Fruit fly (Drosophila melanogaster) whole organism, pupa: ENCODE data around the gene Pex23.

Experiments used
- CG10348 ChIP-seq: fragments of 200-800 bp; sonication (Bioruptor generic); IDR thresholded peaks from 2 replicates; pipeline ENCODE4 v1.3.6; 2022; ENCODE audit warnings: missing biosample characterization, missing genetic modification characterization
- CG12605 ChIP-seq: fragments of 200-800 bp; sonication (Bioruptor generic); IDR thresholded peaks from 2 replicates; pipeline ENCODE4 v1.3.6; 2022; ENCODE audit warnings: missing biosample characterization, missing genetic modification characterization
- CG13204 ChIP-seq: fragments of 200-800 bp; sonication (Bioruptor generic); optimal IDR thresholded peaks from 2 replicates; lab custom pipeline; 2018; ENCODE audit warnings: missing biosample characterization, mild to moderate bottlenecking, missing genetic modification characterization, moderate library complexity
- CG14655 ChIP-seq: fragments of 200-800 bp; sonication (Bioruptor generic); optimal IDR thresholded peaks from 3 replicates; lab custom pipeline; 2017; ENCODE audit warnings: mild to moderate bottlenecking, missing biosample characterization, missing genetic modification reagents, missing genetic modification characterization
- CG15710 ChIP-seq: fragments of 200-800 bp; sonication (Bioruptor generic); optimal IDR thresholded peaks from 2 replicates; lab custom pipeline; 2018; ENCODE audit warnings: missing biosample characterization, mild to moderate bottlenecking, missing genetic modification characterization, moderate library complexity
- CG17806 ChIP-seq: fragments of 200-800 bp; sonication (Bioruptor generic); optimal IDR thresholded peaks from 2 replicates; lab custom pipeline; 2018; ENCODE audit warnings: missing biosample characterization, mild to moderate bottlenecking, missing genetic modification characterization, moderate library complexity
- CG32121 ChIP-seq: fragments of 200-800 bp; sonication (Bioruptor generic); IDR thresholded peaks from 2 replicates; pipeline ENCODE4 v1.3.6; 2022; ENCODE audit warnings: missing biosample characterization, missing genetic modification characterization
- CG34367 ChIP-seq: fragments of 200-800 bp; sonication (Bioruptor generic); optimal IDR thresholded peaks from 2 replicates; lab custom pipeline; 2018; ENCODE audit warnings: missing biosample characterization, mild to moderate bottlenecking, missing genetic modification characterization
- CG4496 ChIP-seq: fragments of 200-800 bp; sonication (Bioruptor generic); IDR thresholded peaks from 3 replicates; pipeline ENCODE4 v1.3.6; 2022; ENCODE audit warnings: missing biosample characterization, missing genetic modification characterization
- CG8159 ChIP-seq: fragments of 200-800 bp; sonication (Bioruptor generic); optimal IDR thresholded peaks from 3 replicates; lab custom pipeline; 2018; ENCODE audit warnings: missing biosample characterization, mild to moderate bottlenecking, missing genetic modification characterization, moderate library complexity
- CG8301 ChIP-seq: fragments of 200-800 bp; sonication (Bioruptor generic); optimal IDR thresholded peaks from 2 replicates; lab custom pipeline; 2018; ENCODE audit warnings: missing biosample characterization, mild to moderate bottlenecking, missing genetic modification characterization
- CG9948 ChIP-seq: fragments of 200-800 bp; sonication (Bioruptor generic); optimal IDR thresholded peaks from 2 replicates; lab custom pipeline; 2018; ENCODE audit warnings: missing biosample characterization, mild to moderate bottlenecking, missing genetic modification characterization, moderate library complexity
- D1 ChIP-seq: fragments of 200-800 bp; sonication (Bioruptor generic); optimal IDR thresholded peaks from 2 replicates; lab custom pipeline; 2018; ENCODE audit warnings: missing biosample characterization, mild to moderate bottlenecking, missing genetic modification characterization, moderate library complexity
- EcR ChIP-seq: fragments of 200-800 bp; sonication (Bioruptor generic); optimal IDR thresholded peaks from 3 replicates; lab custom pipeline; 2019; ENCODE audit warnings: missing biosample characterization, missing genetic modification characterization, mild to moderate bottlenecking, moderate library complexity, missing genetic modification reagents
- Ets98B ChIP-seq: fragments of 200-800 bp; sonication (Bioruptor generic); IDR thresholded peaks from 2 replicates; pipeline ENCODE4 v1.3.6; 2022; ENCODE audit warnings: missing biosample characterization, missing genetic modification characterization
- Pif1A ChIP-seq: fragments of 200-800 bp; sonication (Bioruptor generic); optimal IDR thresholded peaks from 3 replicates; lab custom pipeline; 2016; ENCODE audit warnings: missing biosample characterization, missing genetic modification characterization
- Pif1B ChIP-seq: fragments of 200-800 bp; sonication (Bioruptor generic); optimal IDR thresholded peaks from 3 replicates; lab custom pipeline; 2016; ENCODE audit warnings: missing biosample characterization, missing genetic modification characterization
- Snoo ChIP-seq: fragments of 200-800 bp; sonication (Bioruptor generic); optimal IDR thresholded peaks from 3 replicates; lab custom pipeline; 2017; ENCODE audit warnings: missing biosample characterization, mild to moderate bottlenecking, missing genetic modification characterization, inconsistent platforms
- fd96Ca ChIP-seq: fragments of 200-800 bp; sonication (Bioruptor generic); IDR thresholded peaks from 3 replicates; pipeline ENCODE4 v1.3.6; 2022; ENCODE audit warnings: missing biosample characterization, missing genetic modification characterization
- gl ChIP-seq: fragments of 200-800 bp; sonication (Bioruptor generic); optimal IDR thresholded peaks from 2 replicates; lab custom pipeline; 2018; ENCODE audit warnings: missing biosample characterization, mild to moderate bottlenecking, missing genetic modification characterization
- rn ChIP-seq: fragments of 200-800 bp; sonication (Bioruptor generic); IDR thresholded peaks from 2 replicates; pipeline ENCODE4 v1.3.6; 2022; ENCODE audit warnings: missing biosample characterization, missing genetic modification characterization

Pex23 gene

DNA sequence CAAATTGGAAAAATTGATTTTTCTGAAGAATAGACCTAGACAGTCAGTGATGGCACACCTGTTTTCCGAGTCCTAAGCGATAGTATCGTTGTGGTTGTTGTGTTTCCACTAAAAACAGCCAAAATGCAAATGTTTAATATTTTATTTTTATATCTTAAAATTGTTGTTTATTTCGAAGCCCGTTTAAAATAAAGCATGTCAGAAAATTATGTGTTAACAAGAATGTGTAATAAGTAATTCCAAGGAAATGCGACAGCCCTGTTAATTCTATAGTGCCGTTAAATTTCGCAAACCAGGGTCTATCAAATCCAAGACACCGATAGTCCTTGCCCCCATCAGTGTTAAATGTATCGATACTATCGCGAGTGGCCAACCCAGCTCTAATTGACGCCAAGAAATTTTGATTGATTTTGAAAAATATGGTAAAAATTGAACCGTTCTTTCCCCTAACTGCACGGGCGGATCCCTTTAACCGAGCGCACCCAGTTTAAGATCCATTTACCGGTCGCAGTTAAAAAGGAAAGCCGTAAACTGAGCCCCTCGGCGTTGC is at the start of gene Pex23:
TSS of gene Pex23 (minus strand) at position 61 of the 550 bp plus-strand sequence.
- TF ChIP-seq CG8159 (tag; lab: Kevin White, UChicago) (peak; percentile 55), Pif1A (GFP tag; lab: Kevin White, UChicago) (no peak), Pif1B (no peak), CG14655 (GFP tag; lab: Kevin White, UChicago) (no peak), CG12605 (GFP tag; lab: Robert Waterston, UW) (peak; percentile 7; the same call in 1 of the 2 replicates), fd96Ca (GFP tag; lab: Robert Waterston, UW) (peak; percentile 78), CG34367 (tag; lab: Kevin White, UChicago) (peak; percentile 33), CG9948 (tag; lab: Kevin White, UChicago) (peak; percentile 44), gl (tag; lab: Kevin White, UChicago) (no peak), Ets98B (peak; percentile 68), rn (GFP tag; lab: Robert Waterston, UW) (peak; percentile 62), EcR (GFP tag; lab: Kevin White, UChicago) (no peak), Snoo (tag; lab: Kevin White, UChicago) (peak; percentile 59), D1 (tag; lab: Kevin White, UChicago) (no peak), CG15710 (tag; lab: Kevin White, UChicago) (peak; percentile 66), CG13204 (GFP tag; lab: Kevin White, UChicago) (no peak), CG32121 (GFP tag; lab: Robert Waterston, UW) (peak; percentile 49; the same call in 1 of the 2 replicates), CG17806 (peak; percentile 49), CG8301 (no peak), CG10348 (GFP tag; lab: Robert Waterston, UW) (peak; percentile 51; the same call in 1 of the 2 replicates), CG4496 (GFP tag; lab: Robert Waterston, UW) (peak; percentile 83)

DNA sequence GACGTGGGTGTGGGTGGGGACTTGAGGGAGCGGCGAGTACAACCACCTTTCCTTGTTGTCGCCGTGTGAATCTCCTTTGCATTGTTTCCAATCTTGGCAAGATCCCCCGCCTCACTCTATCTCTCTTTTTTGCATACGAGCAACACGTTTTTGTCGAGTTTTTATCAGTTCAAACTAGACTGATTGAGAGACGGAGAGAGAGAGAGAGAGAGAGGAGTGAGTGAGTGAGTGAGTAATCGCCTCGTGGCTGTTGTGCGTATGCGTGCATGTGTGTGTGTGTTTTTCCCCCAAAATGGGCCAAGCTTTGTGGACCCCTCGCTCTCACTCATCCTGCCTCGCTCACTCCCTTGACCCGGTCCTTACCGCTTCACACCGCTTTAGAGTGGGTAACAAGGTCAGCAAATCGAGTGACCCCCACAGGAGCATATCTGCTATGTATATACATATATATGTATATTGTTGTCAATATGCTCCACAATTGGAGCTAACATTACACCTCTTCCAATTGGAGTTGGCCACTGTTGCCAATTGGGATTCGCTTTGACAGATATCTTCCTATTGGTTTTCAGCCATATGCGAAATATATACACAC is 47.5 kb upstream of the Pex23 start:
- 0 out of 3 replicates have a peak, but pooled peaks have one; percentile 39 for TF ChIP-seq CG4496 (GFP tag; lab: Robert Waterston, UW)
- no peak; the same call in 2 of the 3 replicates for TF ChIP-seq fd96Ca (GFP tag; lab: Robert Waterston, UW)
- peak; percentile 95 for TF ChIP-seq EcR (GFP tag; lab: Kevin White, UChicago)
- TF ChIP-seq CG12605 (GFP tag; lab: Robert Waterston, UW) = 0 out of 2 replicates have a peak, but pooled peaks have one; percentile 46
- TF ChIP-seq Ets98B = peak; percentile 44; the same call in 1 of the 2 replicates
- TF ChIP-seq CG10348 (GFP tag; lab: Robert Waterston, UW) = no peak
- no peak for TF ChIP-seq D1 (tag; lab: Kevin White, UChicago)
- TF ChIP-seq Snoo (tag; lab: Kevin White, UChicago) = no peak
- TF ChIP-seq CG13204 (GFP tag; lab: Kevin White, UChicago) = no peak
- 0 out of 2 replicates have a peak, but pooled peaks have one; percentile 29 for TF ChIP-seq CG32121 (GFP tag; lab: Robert Waterston, UW)
- no peak for TF ChIP-seq CG15710 (tag; lab: Kevin White, UChicago)
- TF ChIP-seq CG8159 (tag; lab: Kevin White, UChicago) = no peak
- no peak for TF ChIP-seq CG8301
- TF ChIP-seq CG34367 (tag; lab: Kevin White, UChicago) = no peak
- TF ChIP-seq rn (GFP tag; lab: Robert Waterston, UW) = no peak
- no peak for TF ChIP-seq Pif1B

DNA sequence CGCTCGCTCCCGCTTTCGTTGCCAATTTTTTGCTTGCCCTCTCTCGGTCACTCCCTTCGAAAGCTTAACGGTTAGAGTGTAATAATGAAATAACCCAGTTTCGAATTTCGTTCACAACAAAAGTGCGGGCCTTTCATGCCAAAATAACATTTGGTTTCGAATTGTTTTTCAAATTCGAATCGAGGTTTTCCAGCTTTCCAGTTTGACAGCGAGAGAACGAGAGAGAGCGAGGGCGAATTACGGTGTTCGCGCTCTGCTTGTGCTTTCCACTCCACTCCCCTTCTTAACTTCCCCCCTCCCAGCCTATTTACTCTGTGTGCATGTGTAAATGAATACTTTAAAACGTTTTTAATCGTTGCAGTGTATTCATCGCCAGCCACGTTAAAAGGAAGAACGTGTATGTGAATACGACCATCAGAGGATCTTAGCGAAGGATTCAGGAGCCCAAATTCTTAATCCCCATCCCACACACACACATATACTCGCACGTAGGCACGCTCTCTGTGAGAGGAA is 46.7 kb upstream of the Pex23 start:
- TF ChIP-seq CG13204 (GFP tag; lab: Kevin White, UChicago) (no peak), CG14655 (GFP tag; lab: Kevin White, UChicago) (no peak), rn (GFP tag; lab: Robert Waterston, UW) (no peak), D1 (tag; lab: Kevin White, UChicago) (no peak), CG9948 (tag; lab: Kevin White, UChicago) (no peak), Pif1B (no peak), CG8301 (no peak), CG10348 (GFP tag; lab: Robert Waterston, UW) (no peak), gl (tag; lab: Kevin White, UChicago) (no peak), CG15710 (tag; lab: Kevin White, UChicago) (no peak), CG34367 (tag; lab: Kevin White, UChicago) (no peak), Pif1A (GFP tag; lab: Kevin White, UChicago) (no peak), fd96Ca (GFP tag; lab: Robert Waterston, UW) (no peak), CG17806 (no peak), CG4496 (GFP tag; lab: Robert Waterston, UW) (no peak), EcR (GFP tag; lab: Kevin White, UChicago) (no peak), Ets98B (no peak), Snoo (tag; lab: Kevin White, UChicago) (no peak)
- TF ChIP-seq, all 21 proteins: peak for 0

DNA sequence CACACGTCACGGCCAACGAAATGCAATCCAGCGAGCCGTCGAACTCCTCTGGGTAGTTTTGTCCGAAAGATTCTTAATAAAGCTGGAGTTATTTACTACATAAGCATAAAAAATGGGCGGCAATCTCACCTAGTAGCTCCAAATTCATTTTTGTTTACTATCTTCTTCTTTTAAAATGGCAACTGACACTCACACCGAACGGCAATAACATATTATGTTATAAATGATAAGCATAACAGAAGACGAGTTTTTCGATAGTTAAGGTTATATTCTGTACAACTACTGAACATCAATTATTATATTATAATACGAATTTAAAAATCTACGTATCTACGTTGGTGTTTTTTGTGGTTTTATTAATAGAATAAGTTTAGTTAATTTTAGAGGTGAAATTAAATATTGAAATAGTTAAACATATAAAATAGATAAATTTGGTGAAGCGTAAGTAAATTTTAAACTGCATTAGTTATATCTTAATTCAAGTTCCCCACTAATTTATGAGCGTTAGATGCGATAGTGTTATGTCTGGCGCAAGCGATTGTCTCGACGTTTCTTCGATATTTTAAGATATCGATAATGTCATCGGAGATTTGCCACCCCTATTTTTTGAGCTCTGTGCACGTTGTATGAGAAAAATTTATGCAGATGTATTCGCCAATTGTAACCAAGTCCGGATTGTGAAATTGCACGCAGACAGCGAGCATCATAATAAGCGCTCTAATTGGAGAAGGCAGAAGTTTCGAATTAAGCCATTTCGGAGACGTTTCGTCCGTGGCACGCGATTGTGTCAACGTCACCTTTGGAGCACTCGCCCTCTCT is 46.0 kb upstream of the Pex23 start, which contains the start of the genes Rbbp5 and eRF1:
TSS of gene Rbbp5 (minus strand) at position 181 of the 819 bp plus-strand sequence.
TSS of gene eRF1 (plus strand) at position 594 of the 819 bp plus-strand sequence.
- no peak for TF ChIP-seq CG10348 (GFP tag; lab: Robert Waterston, UW)
- TF ChIP-seq CG17806 = peak; percentile 46
- no peak for TF ChIP-seq CG14655 (GFP tag; lab: Kevin White, UChicago)
- no peak for TF ChIP-seq CG34367 (tag; lab: Kevin White, UChicago)
- peak; percentile 6 for TF ChIP-seq CG8301
- TF ChIP-seq Pif1B = peak; percentile 18
- TF ChIP-seq CG15710 (tag; lab: Kevin White, UChicago) = peak; percentile 66
- TF ChIP-seq D1 (tag; lab: Kevin White, UChicago) = no peak
- no peak for TF ChIP-seq Pif1A (GFP tag; lab: Kevin White, UChicago)
- no peak for TF ChIP-seq CG12605 (GFP tag; lab: Robert Waterston, UW)
- TF ChIP-seq fd96Ca (GFP tag; lab: Robert Waterston, UW) = no peak; the same call in 2 of the 3 replicates
- TF ChIP-seq CG8159 (tag; lab: Kevin White, UChicago) = peak; percentile 61
- peak; percentile 37 for TF ChIP-seq CG9948 (tag; lab: Kevin White, UChicago)
- peak; percentile 63 for TF ChIP-seq rn (GFP tag; lab: Robert Waterston, UW)
- TF ChIP-seq CG4496 (GFP tag; lab: Robert Waterston, UW) = no peak
- peak; percentile 62; the same call in 1 of the 2 replicates for TF ChIP-seq CG32121 (GFP tag; lab: Robert Waterston, UW)
- TF ChIP-seq EcR (GFP tag; lab: Kevin White, UChicago) = no peak
- TF ChIP-seq Snoo (tag; lab: Kevin White, UChicago) = peak; percentile 43
- TF ChIP-seq gl (tag; lab: Kevin White, UChicago) = no peak
- TF ChIP-seq CG13204 (GFP tag; lab: Kevin White, UChicago) = no peak
- TF ChIP-seq Ets98B = no peak
- TF ChIP-seq, all 21 proteins: peak for 9
